Worm (Caenorhabditis elegans) whole organism, L2 larva: Measurements from ENCODE around the gene C38C3.6.

Source experiments
- ama-1 ChIP-seq: fragments of 150-350 bp; optimal IDR thresholded peaks from 2 replicates; lab custom pipeline; 2018; ENCODE audit warnings: inconsistent platforms
- elt-3 ChIP-seq: sonication (generic microtip); optimal IDR thresholded peaks from 2 replicates; lab custom pipeline; 2017; ENCODE audit warnings: missing biosample characterization, missing genetic modification characterization
- lin-13 ChIP-seq: fragments of 150-350 bp; optimal IDR thresholded peaks from 2 replicates; lab custom pipeline; 2014; ENCODE audit warnings: missing biosample characterization, missing genetic modification reagents, missing genetic modification characterization
- lsy-2 ChIP-seq, 2 experiments: fragments of 150-350 bp in 1 of 2; sonication (generic microtip) in 1 of 2; optimal IDR thresholded peaks; 2 replicates each; lab custom pipeline; 2014 to 2017; ENCODE audit warnings: missing biosample characterization in 2 of 2, missing genetic modification characterization in 2 of 2
- nhr-237 ChIP-seq: fragments of 150-350 bp; optimal IDR thresholded peaks from 2 replicates; lab custom pipeline; 2014; ENCODE audit warnings: missing biosample characterization, missing genetic modification characterization
- skn-1 ChIP-seq: sonication (generic microtip); optimal IDR thresholded peaks from 2 replicates; lab custom pipeline; 2017; ENCODE audit warnings: missing biosample characterization, missing genetic modification characterization
- snpc-4 ChIP-seq: fragments of 150-350 bp; optimal IDR thresholded peaks from 2 replicates; lab custom pipeline; 2014; ENCODE audit warnings: missing biosample characterization, missing genetic modification characterization
- unc-55 ChIP-seq: fragments of 150-350 bp; sonication (generic microtip); optimal IDR thresholded peaks from 3 replicates; lab custom pipeline; 2014; ENCODE audit warnings: missing biosample characterization, missing genetic modification reagents, missing genetic modification characterization
- ztf-1 ChIP-seq: fragments of 200-800 bp; sonication (Bioruptor generic); conservative IDR thresholded peaks from 2 replicates; pipeline ENCODE4 v1.3.6; 2022; ENCODE audit warnings: missing genetic modification characterization, missing compliant biosample characterization

ce11 chrV:1531159-1531558 lies 39.7 kb upstream of the C38C3.6 start, which contains the start of gene K02H11.4:
- no peak for TF ChIP-seq unc-55
- no peak for TF ChIP-seq skn-1
- no peak for TF ChIP-seq ztf-1
- TF ChIP-seq lsy-2 (tag; optimal IDR thresholded peaks at IDR 0.05; lab: Kevin White, UChicago) = no peak
- no peak for TF ChIP-seq elt-3 (tag; lab: Kevin White, UChicago)
- TF ChIP-seq ama-1 (lab: Kevin White, UChicago) = no peak
- no peak for TF ChIP-seq nhr-237 (tag; lab: Kevin White, UChicago)
- TF ChIP-seq lin-13 (GFP tag; lab: Kevin White, UChicago) = no peak
- no peak for TF ChIP-seq snpc-4 (tag; lab: Kevin White, UChicago)
